Worm (Caenorhabditis elegans) whole organism, midembryonic: ENCODE data around the gene sru-22.

Experiments used
- T22C8.4 ChIP-seq: fragments of 200-800 bp; sonication (Bioruptor generic); IDR thresholded peaks from 2 replicates; pipeline ENCODE4 v1.3.6; 2022; ENCODE audit warnings: missing genetic modification characterization, missing compliant biosample characterization
- cog-1 ChIP-seq: sonication (generic microtip); optimal IDR thresholded peaks from 2 replicates; lab custom pipeline; 2016; ENCODE audit warnings: missing genetic modification characterization, missing compliant biosample characterization
- flt-1 ChIP-seq: fragments of 200-800 bp; sonication (Bioruptor generic); IDR thresholded peaks from 2 replicates; pipeline ENCODE4 v1.3.6; 2022; ENCODE audit warnings: missing genetic modification characterization, missing compliant biosample characterization
- klf-2 ChIP-seq: fragments of 200-800 bp; sonication (Bioruptor generic); conservative IDR thresholded peaks from 2 replicates; pipeline ENCODE4 v1.3.6; 2022; ENCODE audit warnings: missing genetic modification reagents, missing genetic modification characterization, missing compliant biosample characterization
- med-1 ChIP-seq: sonication (generic microtip); optimal IDR thresholded peaks from 2 replicates; lab custom pipeline; 2017; ENCODE audit warnings: missing genetic modification characterization, mild to moderate bottlenecking, missing compliant biosample characterization, antibody characterized with exemption, missing genetic modification reagents; ENCODE audit not compliant: insufficient read depth
- ref-1 ChIP-seq: fragments of 200-800 bp; sonication (Bioruptor generic); conservative IDR thresholded peaks from 2 replicates; pipeline ENCODE4 v1.3.6; 2022; ENCODE audit warnings: missing genetic modification reagents, missing genetic modification characterization, missing compliant biosample characterization
- tab-1 ChIP-seq: fragments of 200-800 bp; sonication (Bioruptor generic); IDR thresholded peaks from 2 replicates; pipeline ENCODE4 v1.3.6; 2022; ENCODE audit warnings: missing genetic modification characterization, missing compliant biosample characterization
- ztf-23 ChIP-seq: fragments of 200-800 bp; sonication (Bioruptor generic); IDR thresholded peaks from 2 replicates; pipeline ENCODE4 v1.3.6; 2022; ENCODE audit warnings: missing genetic modification reagents, missing genetic modification characterization, missing compliant biosample characterization
- ztf-29 ChIP-seq: fragments of 200-800 bp; sonication (Bioruptor generic); IDR thresholded peaks from 2 replicates; pipeline ENCODE4 v1.3.6; 2022; ENCODE audit warnings: missing genetic modification reagents, missing genetic modification characterization, missing compliant biosample characterization

The sru-22 gene

ce11 chrV:15974836-15975235 lies at the start of gene sru-22:
Gene sru-22, minus strand, starts transcription at chrV:15974936.
- TF ChIP-seq flt-1, result no peak
- TF ChIP-seq tab-1 (GFP tag; lab: Robert Waterston, UW), result no peak
- no peak for TF ChIP-seq med-1
- no peak for TF ChIP-seq ztf-29 (GFP tag; lab: Robert Waterston, UW)
- no peak for TF ChIP-seq ztf-23 (GFP tag; lab: Robert Waterston, UW)
- TF ChIP-seq ref-1 (GFP tag; lab: Robert Waterston, UW), result no peak
- TF ChIP-seq cog-1, result no peak
- TF ChIP-seq klf-2 (GFP tag; lab: Robert Waterston, UW), result no peak
- no peak for TF ChIP-seq T22C8.4 (GFP tag; lab: Robert Waterston, UW)

- TF ChIP-seq T22C8.4 (GFP tag; lab: Robert Waterston, UW) (no peak), cog-1 (no peak), ztf-23 (GFP tag; lab: Robert Waterston, UW) (no peak), tab-1 (GFP tag; lab: Robert Waterston, UW) (no peak), ref-1 (GFP tag; lab: Robert Waterston, UW) (no peak), flt-1 (no peak), klf-2 (GFP tag; lab: Robert Waterston, UW) (no peak), med-1 (no peak), ztf-29 (GFP tag; lab: Robert Waterston, UW) (no peak)
These were observed 49.6 kb upstream of the sru-22 start, which contains the start of gene T10C6.6 for ce11 chrV:16024300-16024699. Gene T10C6.6, plus strand, starts transcription at chrV:16024326.

ce11 chrV:16023559-16023958 lies 48.8 kb upstream of the sru-22 start:
- TF ChIP-seq ztf-23 (GFP tag; lab: Robert Waterston, UW) (no peak), ref-1 (GFP tag; lab: Robert Waterston, UW) (no peak), flt-1 (no peak), T22C8.4 (GFP tag; lab: Robert Waterston, UW) (no peak), klf-2 (GFP tag; lab: Robert Waterston, UW) (no peak), ztf-29 (GFP tag; lab: Robert Waterston, UW) (no peak), med-1 (no peak), tab-1 (GFP tag; lab: Robert Waterston, UW) (no peak), cog-1 (no peak)

ce11 chrV:16023051-16023450 lies 48.3 kb upstream of the sru-22 start, which contains the start of gene cwc-15:
Gene cwc-15, plus strand, starts transcription at chrV:16023351.
- TF ChIP-seq ref-1 (GFP tag; lab: Robert Waterston, UW) (no peak), T22C8.4 (GFP tag; lab: Robert Waterston, UW) (no peak), flt-1 (no peak), tab-1 (GFP tag; lab: Robert Waterston, UW) (no peak), ztf-23 (GFP tag; lab: Robert Waterston, UW) (no peak), med-1 (no peak), klf-2 (GFP tag; lab: Robert Waterston, UW) (no peak)

DNA sequence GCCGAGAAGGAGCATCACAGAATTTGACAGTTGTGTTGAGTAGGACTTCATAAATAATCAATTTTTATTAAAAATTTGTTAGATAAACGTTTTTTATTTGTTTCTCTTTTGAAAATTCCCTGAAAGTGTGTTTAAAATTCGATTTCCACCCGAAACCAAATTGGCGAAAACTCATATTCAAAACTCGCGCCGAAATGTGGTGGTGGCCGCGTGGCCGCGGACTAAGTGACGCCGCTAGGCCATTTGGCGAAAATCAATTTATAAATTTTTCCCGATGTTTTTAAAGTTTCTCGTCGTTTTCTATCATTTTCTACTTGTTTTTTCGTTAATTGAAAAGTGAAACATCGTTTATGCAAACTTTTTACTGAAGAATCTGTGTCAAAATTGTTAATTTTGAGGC lies 47.9 kb upstream of the sru-22 start:
- TF ChIP-seq flt-1, result peak; percentile 61
- TF ChIP-seq cog-1, result peak; percentile 30
- TF ChIP-seq ztf-23 (GFP tag; lab: Robert Waterston, UW), result 0 out of 2 replicates have a peak, but pooled peaks have one; percentile 40
- no peak for TF ChIP-seq tab-1 (GFP tag; lab: Robert Waterston, UW)
- no peak for TF ChIP-seq ztf-29 (GFP tag; lab: Robert Waterston, UW)
- no peak for TF ChIP-seq med-1

- TF ChIP-seq ztf-29 (GFP tag; lab: Robert Waterston, UW), result no peak
- TF ChIP-seq T22C8.4 (GFP tag; lab: Robert Waterston, UW), result no peak
- no peak for TF ChIP-seq cog-1
- TF ChIP-seq flt-1, result no peak
- no peak for TF ChIP-seq tab-1 (GFP tag; lab: Robert Waterston, UW)
- no peak for TF ChIP-seq med-1
- no peak for TF ChIP-seq ztf-23 (GFP tag; lab: Robert Waterston, UW)
- no peak for TF ChIP-seq klf-2 (GFP tag; lab: Robert Waterston, UW)
- TF ChIP-seq ref-1 (GFP tag; lab: Robert Waterston, UW), result no peak
These were observed 45.3 kb upstream of the sru-22 start, which contains the start of gene srx-44 for ce11 chrV:16020042-16020441. Gene srx-44, plus strand, starts transcription at chrV:16020342.

DNA sequence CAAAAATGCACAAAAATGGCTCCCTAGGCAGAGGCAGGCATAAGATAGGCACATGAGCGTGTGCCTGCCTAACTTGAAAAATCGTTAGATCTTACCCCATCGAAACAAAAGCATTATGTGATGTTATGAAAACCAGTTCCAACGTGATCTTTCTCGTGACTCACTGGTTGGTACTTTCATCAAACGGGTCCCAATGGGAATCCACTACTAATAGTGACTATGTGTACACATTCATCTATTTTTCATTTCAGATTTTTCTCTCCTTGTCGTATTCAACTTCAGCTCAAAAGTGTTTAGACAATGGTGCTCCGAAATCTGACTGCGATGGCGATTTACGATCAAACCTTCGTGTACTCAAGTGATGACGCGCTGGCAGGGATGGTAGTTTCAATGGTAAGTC lies 42.9 kb upstream of the sru-22 start, which contains the start of gene srx-43:
Gene srx-43 (plus strand): TSS at position 301 of the 400 bp plus-strand sequence.
- TF ChIP-seq T22C8.4 (GFP tag; lab: Robert Waterston, UW) (no peak), flt-1 (no peak), cog-1 (no peak), tab-1 (GFP tag; lab: Robert Waterston, UW) (no peak), ztf-29 (GFP tag; lab: Robert Waterston, UW) (no peak), ref-1 (GFP tag; lab: Robert Waterston, UW) (no peak), ztf-23 (GFP tag; lab: Robert Waterston, UW) (no peak), med-1 (no peak), klf-2 (GFP tag; lab: Robert Waterston, UW) (no peak)

DNA sequence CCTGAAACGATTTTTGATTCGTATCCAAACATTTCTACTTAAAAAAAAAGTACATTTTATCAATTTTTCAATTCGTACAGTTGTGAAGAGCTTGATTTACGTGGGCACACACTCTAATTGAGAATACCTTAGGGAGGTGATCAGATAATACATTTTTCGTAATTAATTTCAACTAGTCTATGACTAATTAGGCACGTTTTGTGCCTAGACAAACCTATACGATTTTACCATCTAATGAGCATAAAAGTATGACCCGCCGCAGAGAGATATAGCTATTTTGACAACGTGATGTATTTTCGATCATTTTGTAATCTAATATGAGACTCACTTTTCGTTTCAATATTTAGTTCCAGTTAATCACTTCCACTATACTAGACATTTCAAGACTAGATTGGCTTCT lies 42.2 kb upstream of the sru-22 start:
- TF ChIP-seq T22C8.4 (GFP tag; lab: Robert Waterston, UW) (no peak), ztf-23 (GFP tag; lab: Robert Waterston, UW) (no peak), tab-1 (GFP tag; lab: Robert Waterston, UW) (no peak), cog-1 (no peak), ztf-29 (GFP tag; lab: Robert Waterston, UW) (no peak), flt-1 (no peak), med-1 (no peak), klf-2 (GFP tag; lab: Robert Waterston, UW) (no peak), ref-1 (GFP tag; lab: Robert Waterston, UW) (no peak)

DNA sequence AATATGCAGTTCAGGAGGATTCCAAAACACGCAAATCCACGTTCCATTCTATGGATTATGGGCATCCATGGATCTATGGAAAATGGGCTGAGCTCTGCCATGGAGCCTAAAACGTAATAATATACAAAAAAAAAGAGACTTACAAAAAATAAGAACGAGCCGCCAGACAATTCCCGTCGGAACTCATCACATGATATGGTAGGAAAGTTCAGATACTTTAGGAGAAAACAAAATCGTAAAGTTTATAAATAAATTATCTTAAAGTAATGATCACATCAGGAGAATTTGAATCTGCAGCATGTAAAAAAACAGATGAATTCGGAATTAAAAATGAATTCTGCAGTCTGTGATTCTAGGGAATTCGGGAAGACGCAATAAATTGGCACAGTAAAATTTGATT lies 40.9 kb upstream of the sru-22 start, which contains the start of gene str-232:
Gene str-232 (minus strand): TSS at position 101 of the 400 bp plus-strand sequence.
- no peak for TF ChIP-seq cog-1
- no peak for TF ChIP-seq ztf-23 (GFP tag; lab: Robert Waterston, UW)
- no peak for TF ChIP-seq klf-2 (GFP tag; lab: Robert Waterston, UW)
- TF ChIP-seq tab-1 (GFP tag; lab: Robert Waterston, UW), result no peak

- TF ChIP-seq ztf-23 (GFP tag; lab: Robert Waterston, UW), result no peak
- TF ChIP-seq med-1, result no peak
- TF ChIP-seq tab-1 (GFP tag; lab: Robert Waterston, UW), result no peak
- TF ChIP-seq flt-1, result no peak
- TF ChIP-seq ref-1 (GFP tag; lab: Robert Waterston, UW), result no peak
- no peak for TF ChIP-seq klf-2 (GFP tag; lab: Robert Waterston, UW)
- no peak for TF ChIP-seq cog-1
- no peak for TF ChIP-seq ztf-29 (GFP tag; lab: Robert Waterston, UW)
- no peak for TF ChIP-seq T22C8.4 (GFP tag; lab: Robert Waterston, UW)
These were observed 34.8 kb upstream of the sru-22 start, which contains the start of gene str-233 for ce11 chrV:16009564-16009963. Gene str-233, minus strand, starts transcription at chrV:16009664.
